Worm (Caenorhabditis elegans): ENCODE measurements around the gene fipr-5.

DNA sequence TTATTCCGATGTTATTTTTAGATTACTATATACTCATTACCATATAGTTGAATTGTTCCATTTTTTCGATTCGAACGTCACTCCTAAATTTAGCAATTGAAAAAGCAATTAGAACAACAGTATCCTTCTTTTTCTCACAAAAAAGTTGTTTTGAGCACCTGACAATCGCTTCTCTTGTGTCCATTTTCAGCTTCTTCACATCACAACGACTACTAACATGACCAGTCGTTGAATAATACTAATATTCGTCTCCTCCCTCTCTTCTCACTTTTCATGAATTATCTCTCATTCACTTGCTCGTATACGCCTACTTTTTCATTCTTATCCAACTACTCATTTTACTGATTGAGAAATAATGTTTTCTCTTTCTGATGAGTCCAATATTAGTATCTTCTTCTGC, 4.5 kb downstream of the fipr-5 start, which contains the start of gene ZK856.14:
- TF ChIP-seq nhr-76 (tag; optimal IDR thresholded peaks at IDR 0.05) = no peak
- TF ChIP-seq aly-2 (tag; optimal IDR thresholded peaks at IDR 0.05) = no peak
- TF ChIP-seq snpc-4 (tag; optimal IDR thresholded peaks at IDR 0.05) = no peak
- no peak for TF ChIP-seq ZK546.5 (tag; optimal IDR thresholded peaks at IDR 0.05)
- TF ChIP-seq nhr-12 (tag; optimal IDR thresholded peaks at IDR 0.05) = no peak
- no peak for TF ChIP-seq elt-2 (tag; optimal IDR thresholded peaks at IDR 0.05)
- no peak for TF ChIP-seq unc-39 (tag; optimal IDR thresholded peaks at IDR 0.05)
- no peak for TF ChIP-seq ama-1 (optimal IDR thresholded peaks at IDR 0.05)
- no peak for TF ChIP-seq nhr-23 (tag; optimal IDR thresholded peaks at IDR 0.05)
- TF ChIP-seq pha-4 (tag; optimal IDR thresholded peaks at IDR 0.05) = no peak
- no peak for TF ChIP-seq unc-62 (GFP tag; optimal IDR thresholded peaks at IDR 0.05)
- TF ChIP-seq nhr-77 (tag; optimal IDR thresholded peaks at IDR 0.05) = no peak

All from whole organism, L3 larva.